Worm (Caenorhabditis elegans): ENCODE measurements around the gene C23G10.5.

The C23G10.5 gene

DNA sequence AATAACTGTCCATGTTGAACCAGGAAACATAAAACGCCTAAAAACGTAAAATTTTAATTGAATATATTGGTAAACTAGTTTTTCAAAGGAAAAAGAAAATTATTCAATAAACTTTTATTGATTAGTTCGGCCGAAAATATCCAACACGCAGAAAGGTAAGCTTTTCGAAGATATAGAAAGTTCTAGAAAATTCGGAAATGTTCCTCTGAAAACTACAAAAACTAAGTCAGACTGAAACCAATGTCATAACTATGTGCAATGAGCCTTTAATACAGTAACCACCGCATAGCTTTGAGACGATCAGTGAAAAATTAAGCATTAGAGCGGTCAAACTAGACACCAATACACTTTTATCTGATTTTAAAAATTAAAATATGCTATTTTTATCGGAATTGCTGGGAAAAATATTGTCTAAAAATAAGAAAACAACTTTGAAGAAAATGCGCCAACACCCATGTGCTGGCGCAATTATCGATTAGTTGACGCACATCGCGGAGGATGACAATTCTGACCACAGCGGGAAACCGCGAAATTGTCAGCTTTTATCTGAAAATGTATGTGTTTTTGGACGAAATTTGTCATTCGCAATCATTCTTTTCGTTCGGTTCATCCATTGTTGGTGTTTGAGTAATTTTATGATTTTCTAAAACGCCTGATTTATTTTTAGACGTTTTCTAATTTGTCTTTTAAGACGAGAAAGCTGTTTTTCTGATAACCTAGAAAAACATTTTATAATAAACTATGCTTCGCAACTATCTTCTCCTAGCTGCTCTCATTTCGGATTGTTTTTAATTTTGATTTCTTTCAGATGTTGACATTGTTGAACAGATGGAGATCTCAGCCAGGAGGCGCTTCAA, 7.7 kb downstream of the C23G10.5 start, which contains the start of the genes C23G10.7 and rpn-2:
TSS of gene C23G10.7 (minus strand) at position 37 of the 857 bp plus-strand sequence.
TSS of gene rpn-2 (plus strand) at position 807 of the 857 bp plus-strand sequence.
- TF ChIP-seq ztf-7 (tag; optimal IDR thresholded peaks at IDR 0.05) (peak; percentile 41), lin-29 (GFP tag; IDR thresholded peaks at IDR 0.05) (no peak), unc-39 (tag; optimal IDR thresholded peaks at IDR 0.05) (no peak), hmg-1.1 (GFP tag; IDR thresholded peaks at IDR 0.05) (peak; percentile 53; the same call in 1 of the 2 replicates), hif-1 (tag; optimal IDR thresholded peaks at IDR 0.05) (peak in 1 of 2 experiments; percentile 28), rbr-2 (tag; optimal IDR thresholded peaks at IDR 0.05) (peak; percentile 65), unc-130 (GFP tag; optimal IDR thresholded peaks at IDR 0.05) (peak; percentile 49), F37D6.2 (tag; optimal IDR thresholded peaks at IDR 0.05) (peak; percentile 10), nhr-102 (tag; optimal IDR thresholded peaks at IDR 0.05) (peak; percentile 55), dve-1 (tag; optimal IDR thresholded peaks at IDR 0.05; ENCODE audit: insufficient read depth) (peak; percentile 69), zip-11 (GFP tag; IDR thresholded peaks at IDR 0.05) (no peak), F44E2.7 (GFP tag; IDR thresholded peaks at IDR 0.05) (no peak), F49E8.2 (tag; optimal IDR thresholded peaks at IDR 0.05; ENCODE audit: borderline replicate concordance) (peak; percentile 71), mes-2 (tag; optimal IDR thresholded peaks at IDR 0.05; ENCODE audit: poor library complexity, severe bottlenecking) (peak; percentile 64), daf-16 (GFP tag; optimal IDR thresholded peaks at IDR 0.05) (peak in 1 of 2 experiments; percentile 52), daf-16 (tag; optimal IDR thresholded peaks at IDR 0.05) (peak; percentile 65), nhr-41 (GFP tag; IDR thresholded peaks at IDR 0.05) (no peak), dmd-6 (GFP tag; IDR thresholded peaks at IDR 0.05) (peak; percentile 31; the same call in 1 of the 2 replicates), Y48G9A.11 (GFP tag; IDR thresholded peaks at IDR 0.05) (peak; percentile 60; the same call in 1 of the 2 replicates), madf-9 (GFP tag; conservative IDR thresholded peaks at IDR 0.05) (no peak), lin-38 (GFP tag; IDR thresholded peaks at IDR 0.05) (peak; percentile 77), dmd-9 (GFP tag; IDR thresholded peaks at IDR 0.05) (no peak), sdz-12 (GFP tag; optimal IDR thresholded peaks at IDR 0.05) (no peak), dpl-1 (GFP tag; optimal IDR thresholded peaks at IDR 0.05) (peak; percentile 75), nhr-6 (tag; optimal IDR thresholded peaks at IDR 0.05) (peak; percentile 66), hlh-30 (tag; optimal IDR thresholded peaks at IDR 0.05; ENCODE audit: insufficient read depth) (peak; percentile 40), lsy-2 (tag; optimal IDR thresholded peaks at IDR 0.05) (peak in 1 of 2 experiments; percentile 80), T26A8.4 (GFP tag; IDR thresholded peaks at IDR 0.05) (peak; percentile 70), egl-43 (GFP tag; IDR thresholded peaks at IDR 0.05) (no peak), nhr-28 (tag; optimal IDR thresholded peaks at IDR 0.05) (peak; percentile 35), mep-1 (tag; optimal IDR thresholded peaks at IDR 0.05) (peak; percentile 64), nhr-48 (tag; optimal IDR thresholded peaks at IDR 0.05) (peak; percentile 1), nhr-11 (tag; optimal IDR thresholded peaks at IDR 0.05) (peak; percentile 48)

DNA sequence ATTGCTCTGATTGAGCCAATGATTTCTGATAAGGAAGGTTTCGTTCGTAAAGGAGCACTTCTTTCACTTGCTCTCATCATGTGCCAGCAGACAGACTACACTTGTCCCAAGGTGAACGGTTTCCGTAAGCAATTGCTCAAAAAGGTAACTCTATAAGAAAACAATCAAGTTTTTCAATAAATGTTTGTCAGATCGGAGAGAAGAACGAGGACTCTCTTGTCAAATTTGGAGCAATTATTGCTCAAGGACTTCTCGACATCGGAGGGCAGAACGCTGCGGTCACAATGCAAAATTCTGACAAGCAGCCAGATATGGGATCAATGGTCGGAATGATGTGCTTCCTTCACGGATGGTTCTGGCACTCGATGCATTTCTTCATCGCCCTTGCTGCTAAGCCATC, 10.4 kb downstream of the C23G10.5 start:
- TF ChIP-seq lin-13 (GFP tag; optimal IDR thresholded peaks at IDR 0.05) (no peak), unc-62 (GFP tag; optimal IDR thresholded peaks at IDR 0.05 in 1 of 2) (peak in 1 of 2 experiments; percentile 97), unc-62 (tag; optimal IDR thresholded peaks at IDR 0.05) (no peak)

DNA sequence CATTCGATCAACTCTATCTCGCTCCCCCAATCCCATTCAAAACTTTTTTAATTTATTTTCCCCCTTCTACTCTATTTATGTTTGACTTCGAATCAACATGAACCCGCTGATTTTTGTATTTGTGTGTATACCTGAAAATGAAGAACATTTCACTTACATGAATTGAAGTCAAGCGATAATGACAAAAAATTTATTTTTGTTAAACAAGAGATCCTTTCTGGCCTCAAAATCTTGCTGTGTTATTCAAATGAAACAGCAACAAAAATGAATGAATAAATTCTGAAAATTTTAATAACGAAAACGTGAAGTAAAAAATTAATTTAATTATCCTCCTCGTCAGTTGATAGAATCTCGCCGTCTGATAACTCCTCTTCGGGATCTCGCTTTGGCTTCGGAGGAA, 11.5 kb downstream of the C23G10.5 start:
- TF ChIP-seq unc-62 (GFP tag; optimal IDR thresholded peaks at IDR 0.05 in 1 of 2), result peak in 1 of 2 experiments; percentile 65
- no peak for TF ChIP-seq unc-62 (tag; optimal IDR thresholded peaks at IDR 0.05)
- peak; percentile 52 for TF ChIP-seq ama-1 (optimal IDR thresholded peaks at IDR 0.05)
- TF ChIP-seq hlh-30 (tag; optimal IDR thresholded peaks at IDR 0.05; ENCODE audit: insufficient read depth), result no peak
- peak; percentile 24 for TF ChIP-seq F49E8.2 (tag; optimal IDR thresholded peaks at IDR 0.05; ENCODE audit: borderline replicate concordance)
- no peak for TF ChIP-seq ztf-7 (tag; optimal IDR thresholded peaks at IDR 0.05)
- no peak for TF ChIP-seq duxl-1 (tag; optimal IDR thresholded peaks at IDR 0.05; ENCODE audit: poor library complexity)
- no peak; the same call in 1 of the 2 replicates for TF ChIP-seq pha-4 (GFP tag; IDR thresholded peaks at IDR 0.05)
- no peak for TF ChIP-seq pha-4 (tag; optimal IDR thresholded peaks at IDR 0.05)
- peak; percentile 57 for TF ChIP-seq lin-38 (GFP tag; IDR thresholded peaks at IDR 0.05)
- TF ChIP-seq nhr-11 (tag; optimal IDR thresholded peaks at IDR 0.05), result no peak
- no peak for TF ChIP-seq aha-1 (tag)
- TF ChIP-seq daf-16 (GFP tag; optimal IDR thresholded peaks at IDR 0.05), result peak in 1 of 2 experiments; percentile 7
- peak; percentile 0 for TF ChIP-seq daf-16 (tag; optimal IDR thresholded peaks at IDR 0.05)

All from whole organism, L4 larva.